Worm (Caenorhabditis elegans) whole organism, L4 larva: ENCODE measurements around the gene C14H10.3.

Experiments used
- F10B5.3 ChIP-seq: sonication (generic microtip); optimal IDR thresholded peaks from 2 replicates; lab custom pipeline; 2016; ENCODE audit warnings: mild to moderate bottlenecking, missing genetic modification characterization, missing compliant biosample characterization
- F26F4.8 ChIP-seq: fragments of 200-800 bp; sonication (Bioruptor generic); conservative IDR thresholded peaks from 2 replicates; pipeline ENCODE4 v1.3.6; 2022; ENCODE audit warnings: missing genetic modification characterization, missing compliant biosample characterization
- F37D6.2 ChIP-seq: sonication (generic microtip); optimal IDR thresholded peaks from 2 replicates; lab custom pipeline; 2016; ENCODE audit warnings: mild to moderate bottlenecking, missing genetic modification characterization, missing compliant biosample characterization
- R02D3.7 ChIP-seq: fragments of 150-350 bp; sonication (generic microtip); optimal IDR thresholded peaks from 3 replicates; lab custom pipeline; 2014; ENCODE audit warnings: missing biosample characterization, missing genetic modification characterization
- Y105C5A.15 ChIP-seq: fragments of 200-800 bp; sonication (Bioruptor generic); IDR thresholded peaks from 2 replicates; pipeline ENCODE4 v1.3.6; 2022; ENCODE audit warnings: missing genetic modification characterization, missing compliant biosample characterization
- ZK337.2 ChIP-seq: fragments of 200-800 bp; sonication (Bioruptor generic); IDR thresholded peaks from 2 replicates; pipeline ENCODE4 v1.3.6; 2022; ENCODE audit warnings: missing genetic modification reagents, missing genetic modification characterization, missing compliant biosample characterization
- ZK546.5 ChIP-seq, 2 experiments: sonication (generic microtip); optimal IDR thresholded peaks; 2 replicates each; lab custom pipeline; 2017; ENCODE audit warnings: missing biosample characterization in 2 of 2, missing genetic modification characterization in 2 of 2
- aha-1 ChIP-seq: fragments of 150-350 bp; peaks from one replicate; lab custom pipeline; 2014; ENCODE audit warnings: missing biosample characterization, missing genetic modification characterization
- cey-2 ChIP-seq: sonication (generic microtip); optimal IDR thresholded peaks from 3 replicates; lab custom pipeline; 2017; ENCODE audit warnings: missing genetic modification characterization, mild to moderate bottlenecking, missing compliant biosample characterization, antibody characterized with exemption, borderline replicate concordance; ENCODE audit not compliant: insufficient read depth
- daf-16 ChIP-seq, 3 experiments: sonication (generic microtip); optimal IDR thresholded peaks; 2 replicates each; lab custom pipeline; 2016 to 2017; ENCODE audit warnings: missing genetic modification characterization in 3 of 3, missing genetic modification reagents in 3 of 3, mild to moderate bottlenecking in 2 of 3, missing compliant biosample characterization in 2 of 3, missing biosample characterization in 1 of 3, moderate library complexity in 1 of 3
- daf-19 ChIP-seq: fragments of 200-800 bp; sonication (Bioruptor generic); conservative IDR thresholded peaks from 2 replicates; pipeline ENCODE4 v1.3.6; 2022; ENCODE audit warnings: missing genetic modification characterization, missing compliant biosample characterization
- dmd-6 ChIP-seq: fragments of 200-800 bp; sonication (Bioruptor generic); IDR thresholded peaks from 2 replicates; pipeline ENCODE4 v1.3.6; 2022; ENCODE audit warnings: missing genetic modification reagents, missing genetic modification characterization, missing compliant biosample characterization
- dpl-1 ChIP-seq: fragments of 150-350 bp; optimal IDR thresholded peaks from 2 replicates; lab custom pipeline; 2014; ENCODE audit warnings: missing biosample characterization, missing genetic modification reagents, missing genetic modification characterization
- duxl-1 ChIP-seq: sonication (generic microtip); optimal IDR thresholded peaks from 2 replicates; lab custom pipeline; 2016; ENCODE audit warnings: mild to moderate bottlenecking, missing genetic modification characterization, moderate library complexity, missing compliant biosample characterization; ENCODE audit not compliant: poor library complexity
- dve-1 ChIP-seq: sonication (generic microtip); optimal IDR thresholded peaks from 2 replicates; lab custom pipeline; 2017; ENCODE audit warnings: antibody characterized with exemption, mild to moderate bottlenecking, missing genetic modification characterization, missing compliant biosample characterization; ENCODE audit not compliant: insufficient read depth
- egl-43 ChIP-seq: fragments of 200-800 bp; sonication (Bioruptor generic); IDR thresholded peaks from 2 replicates; pipeline ENCODE4 v1.3.6; 2022; ENCODE audit warnings: missing genetic modification reagents, missing genetic modification characterization, missing compliant biosample characterization
- fkh-10 ChIP-seq: fragments of 150-350 bp; optimal IDR thresholded peaks from 2 replicates; lab custom pipeline; 2014; ENCODE audit warnings: missing biosample characterization, missing genetic modification reagents, missing genetic modification characterization
- gei-8 ChIP-seq: fragments of 200-800 bp; sonication (Bioruptor generic); optimal IDR thresholded peaks from 2 replicates; lab custom pipeline; 2018; ENCODE audit warnings: mild to moderate bottlenecking, missing genetic modification characterization, missing compliant biosample characterization
- hif-1 ChIP-seq, 2 experiments: sonication (generic microtip); optimal IDR thresholded peaks; 2 replicates each; lab custom pipeline; 2016 to 2017; ENCODE audit warnings: missing compliant biosample characterization in 2 of 2, missing genetic modification characterization in 2 of 2, missing genetic modification reagents in 2 of 2, missing genotype in 2 of 2, mild to moderate bottlenecking in 1 of 2
- hmg-1.1 ChIP-seq: fragments of 200-800 bp; sonication (Bioruptor generic); IDR thresholded peaks from 2 replicates; pipeline ENCODE4 v1.3.6; 2022; ENCODE audit warnings: missing genetic modification reagents, missing genetic modification characterization, missing compliant biosample characterization
- lin-13 ChIP-seq: fragments of 150-350 bp; optimal IDR thresholded peaks from 2 replicates; lab custom pipeline; 2014; ENCODE audit warnings: missing biosample characterization, missing genetic modification reagents, missing genetic modification characterization
- lir-3 ChIP-seq: sonication (generic microtip); optimal IDR thresholded peaks from 2 replicates; lab custom pipeline; 2016; ENCODE audit warnings: mild to moderate bottlenecking, missing genetic modification characterization, missing compliant biosample characterization
- lsy-2 ChIP-seq, 2 experiments: fragments of 150-350 bp in 1 of 2; sonication (generic microtip) in 1 of 2; optimal IDR thresholded peaks; 2 replicates each; lab custom pipeline; 2014 to 2017; ENCODE audit warnings: missing biosample characterization in 2 of 2, missing genetic modification characterization in 2 of 2
- madf-5 ChIP-seq, 2 experiments: fragments of 200-800 bp; sonication (Bioruptor generic); IDR thresholded peaks; 2 replicates each; pipeline ENCODE4 v1.3.6; 2022; ENCODE audit warnings: missing compliant biosample characterization in 2 of 2, missing genetic modification characterization in 2 of 2
- madf-9 ChIP-seq: fragments of 200-800 bp; sonication (Bioruptor generic); conservative IDR thresholded peaks from 2 replicates; pipeline ENCODE4 v1.3.6; 2022; ENCODE audit warnings: missing genetic modification reagents, missing genetic modification characterization, missing compliant biosample characterization
- mdl-1 ChIP-seq, 2 experiments: fragments of 150-350 bp in 1 of 2; sonication (generic microtip) in 1 of 2; optimal IDR thresholded peaks; 2 replicates each; lab custom pipeline; 2014 to 2017; ENCODE audit warnings: missing biosample characterization in 2 of 2, missing genetic modification characterization in 2 of 2
- mdt-29 ChIP-seq: fragments of 200-800 bp; sonication (Bioruptor generic); IDR thresholded peaks from 2 replicates; pipeline ENCODE4 v1.3.6; 2022; ENCODE audit warnings: missing genetic modification reagents, missing genetic modification characterization, missing compliant biosample characterization
- mes-2 ChIP-seq: sonication (generic microtip); optimal IDR thresholded peaks from 2 replicates; lab custom pipeline; 2016; ENCODE audit warnings: missing genotype, mild to moderate bottlenecking, missing genetic modification characterization, missing compliant biosample characterization; ENCODE audit not compliant: poor library complexity, severe bottlenecking
- mxl-2 ChIP-seq: fragments of 200-800 bp; sonication (Bioruptor generic); conservative IDR thresholded peaks from 2 replicates; pipeline ENCODE4 v1.3.6; 2022; ENCODE audit warnings: missing genetic modification reagents, missing genetic modification characterization, missing compliant biosample characterization
- mxl-3 ChIP-seq: fragments of 200-800 bp; sonication (Bioruptor generic); optimal IDR thresholded peaks from 2 replicates; lab custom pipeline; 2018; ENCODE audit warnings: mild to moderate bottlenecking, missing genetic modification characterization, missing compliant biosample characterization
- nhr-102 ChIP-seq: sonication (generic microtip); optimal IDR thresholded peaks from 2 replicates; lab custom pipeline; 2016; ENCODE audit warnings: mild to moderate bottlenecking, missing genetic modification characterization, moderate library complexity, missing compliant biosample characterization
- nhr-237 ChIP-seq: sonication (generic microtip); optimal IDR thresholded peaks from 2 replicates; lab custom pipeline; 2017; ENCODE audit warnings: missing biosample characterization, missing genetic modification characterization
- nhr-41 ChIP-seq: fragments of 200-800 bp; sonication (Bioruptor generic); IDR thresholded peaks from 2 replicates; pipeline ENCODE4 v1.3.6; 2022; ENCODE audit warnings: missing genetic modification reagents, missing genetic modification characterization, missing compliant biosample characterization
- nhr-76 ChIP-seq: fragments of 150-350 bp; optimal IDR thresholded peaks from 2 replicates; lab custom pipeline; 2014; ENCODE audit warnings: missing biosample characterization, missing genetic modification characterization
- nhr-77 ChIP-seq: fragments of 150-350 bp; optimal IDR thresholded peaks from 2 replicates; lab custom pipeline; 2014; ENCODE audit warnings: missing biosample characterization, missing genetic modification characterization
- pqm-1 ChIP-seq: sonication (generic microtip); optimal IDR thresholded peaks from 2 replicates; lab custom pipeline; 2017; ENCODE audit warnings: missing biosample characterization, missing genetic modification characterization
- rbr-2 ChIP-seq: sonication (generic microtip); optimal IDR thresholded peaks from 2 replicates; lab custom pipeline; 2016; ENCODE audit warnings: missing genotype, missing genetic modification characterization, missing compliant biosample characterization
- sdz-12 ChIP-seq: fragments of 200-800 bp; sonication (Bioruptor generic); optimal IDR thresholded peaks from 2 replicates; lab custom pipeline; 2018; ENCODE audit warnings: mild to moderate bottlenecking, missing genetic modification characterization, missing compliant biosample characterization
- set-16 ChIP-seq: fragments of 200-800 bp; sonication (Bioruptor generic); IDR thresholded peaks from 2 replicates; pipeline ENCODE4 v1.3.6; 2022; ENCODE audit warnings: missing genetic modification reagents, missing genetic modification characterization, missing compliant biosample characterization
- spr-1 ChIP-seq: sonication (generic microtip); optimal IDR thresholded peaks from 2 replicates; lab custom pipeline; 2016; ENCODE audit warnings: mild to moderate bottlenecking, missing genetic modification characterization, missing compliant biosample characterization
- tra-1 ChIP-seq: fragments of 200-800 bp; sonication (Bioruptor generic); IDR thresholded peaks from 2 replicates; pipeline ENCODE4 v1.3.6; 2022; ENCODE audit warnings: missing genetic modification reagents, missing genetic modification characterization, missing compliant biosample characterization
- unc-39 ChIP-seq: sonication (generic microtip); optimal IDR thresholded peaks from 2 replicates; lab custom pipeline; 2017; ENCODE audit warnings: missing biosample characterization, missing genetic modification characterization
- unc-62 ChIP-seq, 3 experiments: fragments of 150-350 bp in 1 of 3; sonication (generic microtip); optimal IDR thresholded peaks in 2 of 3; peaks in 1 of 3; 1 replicate in 1 of 3; 2 replicates in 2 of 3; lab custom pipeline; 2014 to 2017; ENCODE audit warnings: missing biosample characterization in 3 of 3, missing genetic modification characterization in 3 of 3, missing genetic modification reagents in 3 of 3, missing genotype in 1 of 3
- vab-7 ChIP-seq: fragments of 200-800 bp; sonication (Bioruptor generic); IDR thresholded peaks from 2 replicates; pipeline ENCODE4 v1.3.6; 2022; ENCODE audit warnings: missing genetic modification reagents, missing genetic modification characterization, missing compliant biosample characterization
- zag-1 ChIP-seq: fragments of 150-350 bp; optimal IDR thresholded peaks from 2 replicates; lab custom pipeline; 2014; ENCODE audit warnings: missing biosample characterization, missing genetic modification characterization
- zfp-2 ChIP-seq: sonication (generic microtip); optimal IDR thresholded peaks from 2 replicates; lab custom pipeline; 2016; ENCODE audit warnings: mild to moderate bottlenecking, missing genetic modification characterization, missing compliant biosample characterization
- zfp-3 ChIP-seq: fragments of 200-800 bp; sonication (Bioruptor generic); conservative IDR thresholded peaks from 2 replicates; pipeline ENCODE4 v1.3.6; 2022; ENCODE audit warnings: missing genetic modification reagents, missing genetic modification characterization, missing compliant biosample characterization
- zip-2 ChIP-seq: fragments of 150-350 bp; optimal IDR thresholded peaks from 2 replicates; lab custom pipeline; 2014; ENCODE audit warnings: missing biosample characterization, missing genetic modification characterization
- ztf-11 ChIP-seq: fragments of 150-350 bp; optimal IDR thresholded peaks from 2 replicates; lab custom pipeline; 2014; ENCODE audit warnings: missing biosample characterization, missing genetic modification characterization

Gene C14H10.3

DNA sequence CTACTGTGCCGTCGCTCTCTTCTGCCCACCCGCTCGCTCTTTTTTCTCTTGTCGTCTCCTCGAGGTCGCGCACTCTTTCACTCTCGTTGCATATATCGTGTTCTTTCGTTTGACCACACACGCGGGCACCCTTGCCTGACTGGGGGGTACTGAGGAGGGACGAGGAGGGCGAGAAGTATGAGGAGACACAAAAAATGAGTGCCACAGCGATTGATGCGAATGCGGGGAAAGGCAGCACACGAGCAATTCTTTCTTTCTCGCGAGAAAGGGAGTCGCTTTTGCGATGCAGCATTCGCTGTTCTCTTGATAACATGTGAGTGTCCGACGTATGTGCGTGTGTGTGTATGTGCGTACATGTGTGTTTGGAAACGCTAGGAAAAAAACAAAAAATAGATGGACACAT is 39.4 kb downstream of the C14H10.3 start (continued):
- peak; percentile 62 for TF ChIP-seq mes-2
- TF ChIP-seq zip-2, result no peak
- TF ChIP-seq zfp-2 (tag; lab: Kevin White, UChicago), result peak; percentile 33
- TF ChIP-seq F26F4.8 (GFP tag; lab: Robert Waterston, UW), result no peak
- TF ChIP-seq mxl-3 (GFP tag; lab: Kevin White, UChicago), result peak; percentile 92
- TF ChIP-seq Y105C5A.15 (GFP tag; lab: Robert Waterston, UW), result no peak
- TF ChIP-seq mdt-29, result no peak
- peak; percentile 14 to 73 for TF ChIP-seq lsy-2 (tag; optimal IDR thresholded peaks at IDR 0.05; lab: Kevin White, UChicago)
- no peak for TF ChIP-seq nhr-237 (tag; lab: Kevin White, UChicago)
- TF ChIP-seq dmd-6 (GFP tag; lab: Robert Waterston, UW), result peak; percentile 51
- no peak for TF ChIP-seq mxl-2 (GFP tag; lab: Robert Waterston, UW)
- TF ChIP-seq unc-62 (GFP tag; optimal IDR thresholded peaks at IDR 0.05 in 1 of 2; lab: Kevin White, UChicago), result peak in 1 of 2 experiments; percentile 100
- no peak for TF ChIP-seq unc-62 (tag; optimal IDR thresholded peaks at IDR 0.05; lab: Kevin White, UChicago)
- no peak for TF ChIP-seq R02D3.7 (tag; lab: Kevin White, UChicago)
- peak; percentile 8 for TF ChIP-seq F10B5.3 (tag; lab: Kevin White, UChicago)
- peak; percentile 92 for TF ChIP-seq rbr-2 (tag; lab: Kevin White, UChicago)
- TF ChIP-seq mdl-1 (tag; optimal IDR thresholded peaks at IDR 0.05; lab: Kevin White, UChicago), result peak; percentile 93 to 97
- TF ChIP-seq tra-1 (GFP tag; lab: Robert Waterston, UW), result peak; percentile 92
- no peak for TF ChIP-seq lir-3
- TF ChIP-seq ZK546.5 (tag; optimal IDR thresholded peaks at IDR 0.05; lab: Kevin White, UChicago), result no peak
- peak; percentile 91 for TF ChIP-seq hmg-1.1 (GFP tag; lab: Robert Waterston, UW)
- TF ChIP-seq ztf-11 (tag; lab: Kevin White, UChicago), result no peak
- TF ChIP-seq madf-9 (GFP tag; lab: Robert Waterston, UW), result no peak
- peak; percentile 64 for TF ChIP-seq nhr-77
- TF ChIP-seq zag-1, result no peak
- no peak for TF ChIP-seq cey-2
- peak in 1 of 2 experiments; percentile 64 for TF ChIP-seq daf-16 (GFP tag; optimal IDR thresholded peaks at IDR 0.05; lab: Kevin White, UChicago)
- peak; percentile 38 for TF ChIP-seq daf-16 (tag; optimal IDR thresholded peaks at IDR 0.05; lab: Kevin White, UChicago)
- TF ChIP-seq set-16, result peak; percentile 86
- TF ChIP-seq ZK337.2 (GFP tag; lab: Robert Waterston, UW), result no peak
- peak; percentile 26 for TF ChIP-seq lin-13 (GFP tag; lab: Kevin White, UChicago)
- peak; percentile 43 for TF ChIP-seq duxl-1 (tag; lab: Kevin White, UChicago)
- TF ChIP-seq vab-7 (GFP tag; lab: Robert Waterston, UW), result no peak
- TF ChIP-seq daf-19 (GFP tag; lab: Robert Waterston, UW), result no peak
- TF ChIP-seq dpl-1, result peak; percentile 14
- peak; percentile 58 for TF ChIP-seq fkh-10 (GFP tag; lab: Kevin White, UChicago)
- 0 out of 4 replicates have a peak, but pooled peaks of 1 of the 2 experiments have one; percentile 33 for TF ChIP-seq madf-5 (GFP tag; IDR thresholded peaks at IDR 0.05; lab: Robert Waterston, UW)
- TF ChIP-seq nhr-41, result 0 out of 2 replicates have a peak, but pooled peaks have one; percentile 10
- TF ChIP-seq spr-1 (tag; lab: Kevin White, UChicago), result peak; percentile 13
- TF ChIP-seq hif-1 (tag; optimal IDR thresholded peaks at IDR 0.05; lab: Kevin White, UChicago), result peak; percentile 21 to 68
- no peak for TF ChIP-seq nhr-76 (tag; lab: Kevin White, UChicago)
- TF ChIP-seq dve-1 (tag; lab: Kevin White, UChicago), result peak; percentile 83
- TF ChIP-seq F37D6.2 (tag; lab: Kevin White, UChicago), result peak; percentile 70
- no peak for TF ChIP-seq unc-39
- TF ChIP-seq zfp-3 (GFP tag; lab: Robert Waterston, UW), result no peak
- TF ChIP-seq pqm-1 (tag; lab: Kevin White, UChicago), result peak; percentile 20
- TF ChIP-seq egl-43 (GFP tag; lab: Robert Waterston, UW), result peak; percentile 77; the same call in 1 of the 2 replicates
- peak; percentile 97 for TF ChIP-seq aha-1 (tag; lab: Kevin White, UChicago)
- TF ChIP-seq gei-8, result peak; percentile 27
- peak; percentile 50 for TF ChIP-seq nhr-102 (tag; lab: Kevin White, UChicago)
- no peak for TF ChIP-seq sdz-12
